Fruit fly (Drosophila melanogaster) whole organism, pupa: ENCODE measurements around the gene CG14204.

Experiments
- CG12605 ChIP-seq: fragments of 200-800 bp; sonication (Bioruptor generic); IDR thresholded peaks from 2 replicates; pipeline ENCODE4 v1.3.6; 2022; ENCODE audit warnings: missing biosample characterization, missing genetic modification characterization
- CG13204 ChIP-seq: fragments of 200-800 bp; sonication (Bioruptor generic); optimal IDR thresholded peaks from 2 replicates; lab custom pipeline; 2018; ENCODE audit warnings: missing biosample characterization, mild to moderate bottlenecking, missing genetic modification characterization, moderate library complexity
- CG14655 ChIP-seq: fragments of 200-800 bp; sonication (Bioruptor generic); optimal IDR thresholded peaks from 3 replicates; lab custom pipeline; 2017; ENCODE audit warnings: mild to moderate bottlenecking, missing biosample characterization, missing genetic modification reagents, missing genetic modification characterization
- CG8159 ChIP-seq: fragments of 200-800 bp; sonication (Bioruptor generic); optimal IDR thresholded peaks from 3 replicates; lab custom pipeline; 2018; ENCODE audit warnings: missing biosample characterization, mild to moderate bottlenecking, missing genetic modification characterization, moderate library complexity
- CG9948 ChIP-seq: fragments of 200-800 bp; sonication (Bioruptor generic); optimal IDR thresholded peaks from 2 replicates; lab custom pipeline; 2018; ENCODE audit warnings: missing biosample characterization, mild to moderate bottlenecking, missing genetic modification characterization, moderate library complexity
- EcR ChIP-seq: fragments of 200-800 bp; sonication (Bioruptor generic); optimal IDR thresholded peaks from 3 replicates; lab custom pipeline; 2019; ENCODE audit warnings: missing biosample characterization, missing genetic modification characterization, mild to moderate bottlenecking, moderate library complexity, missing genetic modification reagents
- Pif1B ChIP-seq: fragments of 200-800 bp; sonication (Bioruptor generic); optimal IDR thresholded peaks from 3 replicates; lab custom pipeline; 2016; ENCODE audit warnings: missing biosample characterization, missing genetic modification characterization
- Snoo ChIP-seq: fragments of 200-800 bp; sonication (Bioruptor generic); optimal IDR thresholded peaks from 3 replicates; lab custom pipeline; 2017; ENCODE audit warnings: missing biosample characterization, mild to moderate bottlenecking, missing genetic modification characterization, inconsistent platforms
- rn ChIP-seq: fragments of 200-800 bp; sonication (Bioruptor generic); IDR thresholded peaks from 2 replicates; pipeline ENCODE4 v1.3.6; 2022; ENCODE audit warnings: missing biosample characterization, missing genetic modification characterization

- TF ChIP-seq CG14655 (no peak), Snoo (tag; lab: Kevin White, UChicago) (no peak), rn (no peak), CG9948 (tag; lab: Kevin White, UChicago) (no peak), Pif1B (no peak), EcR (no peak), CG12605 (GFP tag; lab: Robert Waterston, UW) (no peak), CG8159 (no peak), CG13204 (GFP tag; lab: Kevin White, UChicago) (no peak)
Observed at dm6 chrX:19581881-19582280, 1.5 kb upstream of the CG14204 start, which contains the start of gene CG14218.
